Worm (Caenorhabditis elegans) whole organism, midembryonic: ENCODE results near the gene C03G6.17.

Experiments
- T22C8.4 ChIP-seq: fragments of 200-800 bp; sonication (Bioruptor generic); IDR thresholded peaks from 2 replicates; pipeline ENCODE4 v1.3.6; 2022; ENCODE audit warnings: missing genetic modification characterization, missing compliant biosample characterization
- cog-1 ChIP-seq: sonication (generic microtip); optimal IDR thresholded peaks from 2 replicates; lab custom pipeline; 2016; ENCODE audit warnings: missing genetic modification characterization, missing compliant biosample characterization
- med-1 ChIP-seq: sonication (generic microtip); optimal IDR thresholded peaks from 2 replicates; lab custom pipeline; 2017; ENCODE audit warnings: missing genetic modification characterization, mild to moderate bottlenecking, missing compliant biosample characterization, antibody characterized with exemption, missing genetic modification reagents; ENCODE audit not compliant: insufficient read depth
- ref-1 ChIP-seq: fragments of 200-800 bp; sonication (Bioruptor generic); conservative IDR thresholded peaks from 2 replicates; pipeline ENCODE4 v1.3.6; 2022; ENCODE audit warnings: missing genetic modification reagents, missing genetic modification characterization, missing compliant biosample characterization
- ztf-23 ChIP-seq: fragments of 200-800 bp; sonication (Bioruptor generic); IDR thresholded peaks from 2 replicates; pipeline ENCODE4 v1.3.6; 2022; ENCODE audit warnings: missing genetic modification reagents, missing genetic modification characterization, missing compliant biosample characterization

DNA sequence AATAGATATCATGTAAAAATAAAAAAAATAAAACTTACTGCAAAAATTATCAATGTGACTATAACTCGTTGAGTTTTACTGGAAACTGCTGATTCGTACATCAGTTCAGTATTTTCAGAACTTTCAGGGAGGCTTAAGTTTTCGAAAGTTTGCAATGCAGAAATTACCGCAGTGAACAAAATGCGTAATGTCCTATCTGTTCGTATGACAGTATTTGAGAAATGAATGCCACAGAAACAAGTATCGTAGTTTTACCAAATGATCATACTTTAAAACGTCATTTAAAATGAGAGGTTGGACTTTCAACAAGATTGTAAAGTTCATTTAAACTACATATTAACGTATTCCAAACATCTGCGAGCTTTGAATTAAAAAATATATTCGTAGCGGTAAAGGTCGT, 24.2 kb downstream of the C03G6.17 start, which contains the start of gene C03G6.21:
- no peak for TF ChIP-seq cog-1 (tag; lab: Kevin White, UChicago)
- TF ChIP-seq ztf-23 (GFP tag; lab: Robert Waterston, UW) = no peak
- no peak for TF ChIP-seq ref-1 (GFP tag; lab: Robert Waterston, UW)
- no peak for TF ChIP-seq T22C8.4 (GFP tag; lab: Robert Waterston, UW)
- no peak for TF ChIP-seq med-1
